Fruit fly (Drosophila melanogaster): ENCODE measurements around the gene ND-B18.

Gene ND-B18

DNA sequence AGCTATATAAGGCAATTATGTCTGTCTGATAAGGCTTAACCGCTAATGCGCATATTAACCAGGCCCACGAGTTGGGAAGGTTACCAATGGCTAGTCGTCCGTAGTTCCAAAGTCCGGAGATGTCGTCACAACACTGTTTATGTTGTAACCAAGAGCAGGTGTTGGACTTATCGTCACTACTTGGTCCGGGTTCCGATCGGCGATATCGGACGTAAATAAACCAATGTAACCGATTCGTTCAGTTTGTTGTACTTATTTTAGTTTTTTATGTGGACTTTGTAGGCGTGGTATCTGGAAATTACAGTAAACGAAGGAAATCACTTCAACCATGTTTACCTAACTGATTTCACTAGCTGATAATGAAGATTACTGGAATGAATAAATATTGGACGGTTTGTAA lies 14.9 kb downstream of the ND-B18 start:
- TF ChIP-seq CG6808 (GFP tag; optimal IDR thresholded peaks at IDR 0.05) (peak; percentile 36), CG10669 (GFP tag; optimal IDR thresholded peaks at IDR 0.05) (peak; percentile 32), Eip78C (GFP tag) (peak; percentile 71), CG1621 (tag; optimal IDR thresholded peaks at IDR 0.05) (peak; percentile 22), fkh (GFP tag; optimal IDR thresholded peaks at IDR 0.05) (peak; percentile 86), CG11294 (GFP tag; IDR thresholded peaks at IDR 0.05) (no peak), salr (GFP tag; optimal IDR thresholded peaks at IDR 0.05) (peak in 1 of 2 experiments; percentile 17), ss (GFP tag; optimal IDR thresholded peaks at IDR 0.05) (peak in 1 of 2 experiments; percentile 51), CG11762 (GFP tag; optimal IDR thresholded peaks at IDR 0.05; ENCODE audit: insufficient read depth) (no peak), CG8632 (GFP tag; optimal IDR thresholded peaks at IDR 0.05) (peak; percentile 5), CG6792 (GFP tag; optimal IDR thresholded peaks at IDR 0.05) (no peak), CG9139 (GFP tag; optimal IDR thresholded peaks at IDR 0.05) (peak; percentile 47)

- TF ChIP-seq CG34406 (GFP tag; optimal IDR thresholded peaks at IDR 0.05) (no peak), CG11902 (GFP tag; optimal IDR thresholded peaks at IDR 0.05) (no peak), spab (GFP tag; optimal IDR thresholded peaks at IDR 0.05) (peak; percentile 32), Lpt (GFP tag; optimal IDR thresholded peaks at IDR 0.05) (peak; percentile 5), esn (GFP tag; optimal IDR thresholded peaks at IDR 0.05) (no peak), Blimp-1 (GFP tag; optimal IDR thresholded peaks at IDR 0.05) (no peak), vri (GFP tag; optimal IDR thresholded peaks at IDR 0.05) (peak; percentile 86), Smox (GFP tag; optimal IDR thresholded peaks at IDR 0.05) (no peak), Sox15 (GFP tag; optimal IDR thresholded peaks at IDR 0.05) (no peak), Sox102F (GFP tag; optimal IDR thresholded peaks at IDR 0.05) (no peak), Eip78C (GFP tag) (peak; percentile 54), CG6792 (GFP tag; optimal IDR thresholded peaks at IDR 0.05) (no peak), Hr39 (GFP tag; optimal IDR thresholded peaks at IDR 0.05) (no peak), OdsH (GFP tag; optimal IDR thresholded peaks at IDR 0.05) (no peak), dac (GFP tag; optimal IDR thresholded peaks at IDR 0.05) (no peak), CG10669 (GFP tag; optimal IDR thresholded peaks at IDR 0.05) (peak; percentile 9), CG3032 (tag; optimal IDR thresholded peaks at IDR 0.05) (no peak), CG10631 (GFP tag; optimal IDR thresholded peaks at IDR 0.05) (no peak), cyc (GFP tag; optimal IDR thresholded peaks at IDR 0.05) (no peak), Hr38 (GFP tag; optimal IDR thresholded peaks at IDR 0.05) (no peak), CG4318 (GFP tag; optimal IDR thresholded peaks at IDR 0.05) (no peak), CG7368 (GFP tag; optimal IDR thresholded peaks at IDR 0.05) (no peak), ss (GFP tag; optimal IDR thresholded peaks at IDR 0.05) (peak; percentile 49 to 87), acj6 (GFP tag; optimal IDR thresholded peaks at IDR 0.05) (no peak), fkh (GFP tag; optimal IDR thresholded peaks at IDR 0.05) (no peak), CG11294 (GFP tag; IDR thresholded peaks at IDR 0.05) (no peak), Ets96B (tag; optimal IDR thresholded peaks at IDR 0.05) (peak; percentile 23), CG16779 (tag; optimal IDR thresholded peaks at IDR 0.05) (peak; percentile 41), CG3919 (GFP tag; optimal IDR thresholded peaks at IDR 0.05) (peak; percentile 10), CG15336 (GFP tag; IDR thresholded peaks at IDR 0.05) (no peak), pdm3 (GFP tag; optimal IDR thresholded peaks at IDR 0.05) (no peak), eg (GFP tag; IDR thresholded peaks at IDR 0.05) (no peak), achi (GFP tag; optimal IDR thresholded peaks at IDR 0.05) (no peak), CG6276 (GFP tag; optimal IDR thresholded peaks at IDR 0.05) (peak; percentile 75), lz (GFP tag; optimal IDR thresholded peaks at IDR 0.05) (no peak), CG6808 (GFP tag; optimal IDR thresholded peaks at IDR 0.05) (peak; percentile 46), Gug (GFP tag; IDR thresholded peaks at IDR 0.05) (no peak), Eip75B (GFP tag; optimal IDR thresholded peaks at IDR 0.05) (no peak), CG6854 (GFP tag; optimal IDR thresholded peaks at IDR 0.05) (no peak), net (GFP tag; optimal IDR thresholded peaks at IDR 0.05) (peak; percentile 25), Met (GFP tag; optimal IDR thresholded peaks at IDR 0.05) (no peak), CG6163 (GFP tag; IDR thresholded peaks at IDR 0.05) (peak; percentile 48; the same call in 2 of the 3 replicates), dsx (GFP tag; optimal IDR thresholded peaks at IDR 0.05; ENCODE audit: poor library complexity, severe bottlenecking) (no peak), salr (GFP tag; optimal IDR thresholded peaks at IDR 0.05) (no peak)
These were observed 15.8 kb downstream of the ND-B18 start for dm6 chrX:15079163-15079809.

Data from whole organism, prepupa.